Fruit fly (Drosophila melanogaster) whole organism, embryonic: ENCODE data around the gene Papss.

ENCODE experiments used
- Aef1 ChIP-seq: fragments of 200-800 bp; sonication (Bioruptor generic); IDR thresholded peaks from 3 replicates; pipeline ENCODE4 v1.3.6; 2022; ENCODE audit warnings: missing biosample characterization, missing genetic modification characterization
- B-H1 ChIP-seq: fragments of 200-800 bp; sonication (Bioruptor generic); IDR thresholded peaks from 3 replicates; pipeline ENCODE4 v1.3.6; 2022; ENCODE audit warnings: missing biosample characterization, missing genetic modification characterization
- Bteb2 ChIP-seq: fragments of 200-800 bp; sonication (Bioruptor generic); optimal IDR thresholded peaks from 2 replicates; lab custom pipeline; 2016; ENCODE audit warnings: missing biosample characterization, missing genetic modification characterization
- C15 ChIP-seq: fragments of 200-800 bp; sonication (Bioruptor generic); IDR thresholded peaks from 3 replicates; pipeline ENCODE4 v1.3.6; 2022; ENCODE audit warnings: missing biosample characterization, missing genetic modification characterization
- CG10431 ChIP-seq: fragments of 200-800 bp; sonication (Bioruptor generic); optimal IDR thresholded peaks from 3 replicates; lab custom pipeline; 2018; ENCODE audit warnings: missing biosample characterization, mild to moderate bottlenecking, missing genetic modification characterization
- CG11456 ChIP-seq: fragments of 200-800 bp; sonication (Bioruptor generic); IDR thresholded peaks from 3 replicates; pipeline ENCODE4 v1.3.6; 2022; ENCODE audit warnings: missing biosample characterization, missing genetic modification characterization
- CG11504 ChIP-seq: fragments of 200-800 bp; sonication (Bioruptor generic); optimal IDR thresholded peaks from 3 replicates; lab custom pipeline; 2019; ENCODE audit warnings: missing biosample characterization, mild to moderate bottlenecking, missing genetic modification characterization, moderate library complexity
- CG12391 ChIP-seq: fragments of 200-800 bp; sonication (Bioruptor generic); optimal IDR thresholded peaks from 3 replicates; lab custom pipeline; 2018; ENCODE audit warnings: missing biosample characterization, mild to moderate bottlenecking, missing genetic modification characterization, moderate library complexity
- CG13123 ChIP-seq: fragments of 200-800 bp; sonication (Bioruptor generic); optimal IDR thresholded peaks from 2 replicates; lab custom pipeline; 2016; ENCODE audit warnings: missing biosample characterization, missing genetic modification characterization
- CG14014 ChIP-seq: fragments of 200-800 bp; sonication (Bioruptor generic); IDR thresholded peaks from 2 replicates; pipeline ENCODE4 v1.3.6; 2022; ENCODE audit warnings: missing biosample characterization, missing genetic modification characterization
- CG14860 ChIP-seq: fragments of 200-800 bp; sonication (Bioruptor generic); IDR thresholded peaks from 3 replicates; pipeline ENCODE4 v1.3.6; 2022; ENCODE audit warnings: missing biosample characterization, missing genetic modification characterization; ENCODE audit not compliant: partially characterized antibody
- CG15479 ChIP-seq: fragments of 200-800 bp; sonication (Bioruptor generic); optimal IDR thresholded peaks from 3 replicates; lab custom pipeline; 2019; ENCODE audit warnings: missing biosample characterization, mild to moderate bottlenecking, missing genetic modification characterization, moderate library complexity
- CG15601 ChIP-seq: fragments of 200-800 bp; sonication (Bioruptor generic); optimal IDR thresholded peaks from 3 replicates; lab custom pipeline; 2019; ENCODE audit warnings: missing biosample characterization, mild to moderate bottlenecking, missing genetic modification characterization, moderate library complexity
- CG18011 ChIP-seq: fragments of 200-800 bp; sonication (Bioruptor generic); optimal IDR thresholded peaks from 2 replicates; lab custom pipeline; 2017; ENCODE audit warnings: missing biosample characterization, missing genetic modification characterization, mild to moderate bottlenecking, moderate library complexity, missing genotype
- CG2202 ChIP-seq: fragments of 200-800 bp; sonication (Bioruptor generic); optimal IDR thresholded peaks from 2 replicates; lab custom pipeline; 2018; ENCODE audit warnings: missing biosample characterization, mild to moderate bottlenecking, missing genetic modification characterization
- CG32767 ChIP-seq: fragments of 200-800 bp; sonication (Bioruptor generic); IDR thresholded peaks from 2 replicates; pipeline ENCODE4 v1.3.6; 2022; ENCODE audit warnings: missing biosample characterization, missing genetic modification characterization
- CG34224 ChIP-seq: fragments of 200-800 bp; sonication (Bioruptor generic); IDR thresholded peaks from 3 replicates; pipeline ENCODE4 v1.3.6; 2022; ENCODE audit warnings: missing biosample characterization, missing genetic modification characterization; ENCODE audit not compliant: partially characterized antibody
- CG4820 ChIP-seq: fragments of 200-800 bp; sonication (Bioruptor generic); optimal IDR thresholded peaks from 3 replicates; lab custom pipeline; 2016; ENCODE audit warnings: missing biosample characterization, missing genetic modification characterization
- CG7271 ChIP-seq: fragments of 200-800 bp; sonication (Bioruptor generic); optimal IDR thresholded peaks from 2 replicates; lab custom pipeline; 2018; ENCODE audit warnings: missing biosample characterization, mild to moderate bottlenecking, missing genetic modification characterization, moderate library complexity
- CG8281 ChIP-seq: fragments of 200-800 bp; sonication (Bioruptor generic); optimal IDR thresholded peaks from 2 replicates; lab custom pipeline; 2018; ENCODE audit warnings: missing biosample characterization, mild to moderate bottlenecking, missing genetic modification characterization, moderate library complexity
- CG9727 ChIP-seq: fragments of 200-800 bp; sonication (Bioruptor generic); optimal IDR thresholded peaks from 3 replicates; lab custom pipeline; 2017; ENCODE audit warnings: missing biosample characterization, mild to moderate bottlenecking, missing genetic modification characterization
- D ChIP-seq, 2 experiments: fragments of 200-800 bp in 1 of 2; fragments of >200 bp in 1 of 2; sonication (Bioruptor generic) in 1 of 2; optimal IDR thresholded peaks; 2 replicates in 1 of 2; 3 replicates in 1 of 2; lab custom pipeline; 2017; ENCODE audit warnings: mild to moderate bottlenecking in 1 of 2, missing biosample characterization in 1 of 2, missing genetic modification characterization in 1 of 2, missing genetic modification reagents in 1 of 2
- Doc2 ChIP-seq: fragments of 200-800 bp; sonication (Bioruptor generic); IDR thresholded peaks from 2 replicates; pipeline ENCODE4 v1.3.6; 2022; ENCODE audit warnings: missing biosample characterization, missing genetic modification characterization
- Elba2 ChIP-seq: fragments of 200-800 bp; sonication (Bioruptor generic); optimal IDR thresholded peaks from 3 replicates; lab custom pipeline; 2016; ENCODE audit warnings: missing biosample characterization, missing genetic modification characterization
- Gug ChIP-seq: fragments of 200-800 bp; sonication (Bioruptor generic); IDR thresholded peaks from 4 replicates; pipeline ENCODE4 v1.3.6; 2022; ENCODE audit warnings: missing biosample characterization, missing genetic modification characterization
- H2.0 ChIP-seq: fragments of 200-800 bp; sonication (Bioruptor generic); IDR thresholded peaks from 2 replicates; pipeline ENCODE4 v1.3.6; 2022; ENCODE audit warnings: missing biosample characterization, missing genetic modification characterization
- HLH54F ChIP-seq: fragments of 200-800 bp; sonication (Bioruptor generic); optimal IDR thresholded peaks from 3 replicates; lab custom pipeline; 2016; ENCODE audit warnings: missing biosample characterization, missing genetic modification characterization
- Lim3 ChIP-seq: fragments of 200-800 bp; sonication (Bioruptor generic); IDR thresholded peaks from 2 replicates; pipeline ENCODE4 v1.3.6; 2022; ENCODE audit warnings: missing biosample characterization, missing genetic modification characterization
- MESR4 ChIP-seq: fragments of 200-800 bp; sonication (Bioruptor generic); optimal IDR thresholded peaks from 2 replicates; lab custom pipeline; 2018; ENCODE audit warnings: missing biosample characterization, mild to moderate bottlenecking, missing genetic modification characterization, moderate library complexity
- Nf-YC ChIP-seq: fragments of 200-800 bp; optimal IDR thresholded peaks from 3 replicates; lab custom pipeline; 2019; ENCODE audit warnings: missing biosample characterization, mild to moderate bottlenecking, missing genetic modification characterization, moderate library complexity
- Oaz ChIP-seq: fragments of 200-800 bp; sonication (Bioruptor generic); IDR thresholded peaks from 2 replicates; pipeline ENCODE4 v1.3.6; 2022; ENCODE audit warnings: missing biosample characterization, missing genetic modification characterization
- Sin3A ChIP-seq: fragments of >200 bp; optimal IDR thresholded peaks from 2 replicates; lab custom pipeline; 2018
- Vsx1 ChIP-seq: fragments of 200-800 bp; sonication (Bioruptor generic); optimal IDR thresholded peaks from 2 replicates; lab custom pipeline; 2017; ENCODE audit warnings: missing biosample characterization, mild to moderate bottlenecking, missing genetic modification characterization, missing genetic modification reagents
- ase ChIP-seq: fragments of 200-800 bp; sonication (Bioruptor generic); IDR thresholded peaks from 3 replicates; pipeline ENCODE4 v1.3.6; 2022; ENCODE audit warnings: missing biosample characterization, missing genetic modification characterization
- br ChIP-seq: fragments of >200 bp; optimal IDR thresholded peaks from 2 replicates; lab custom pipeline; 2017
- cas ChIP-seq: fragments of 200-800 bp; sonication (Bioruptor generic); IDR thresholded peaks from 2 replicates; pipeline ENCODE4 v1.3.6; 2022; ENCODE audit warnings: missing biosample characterization, missing genetic modification characterization
- chif ChIP-seq, 2 experiments: fragments of 200-800 bp; sonication (Bioruptor generic); optimal IDR thresholded peaks; 3 replicates each; lab custom pipeline; 2016; ENCODE audit warnings: missing biosample characterization in 2 of 2, missing genetic modification characterization in 2 of 2
- chinmo ChIP-seq: fragments of 200-800 bp; sonication (Bioruptor generic); IDR thresholded peaks from 4 replicates; pipeline ENCODE4 v1.3.6; 2022; ENCODE audit warnings: missing biosample characterization, missing genetic modification characterization; ENCODE audit not compliant: partially characterized antibody
- crc ChIP-seq: fragments of 200-800 bp; sonication (Bioruptor generic); optimal IDR thresholded peaks from 2 replicates; lab custom pipeline; 2016; ENCODE audit warnings: missing biosample characterization, missing genetic modification characterization
- danr ChIP-seq: fragments of 200-800 bp; sonication (Bioruptor generic); IDR thresholded peaks from 2 replicates; pipeline ENCODE4 v1.3.6; 2022; ENCODE audit warnings: missing biosample characterization, missing genetic modification characterization
- emc ChIP-seq: fragments of 200-800 bp; sonication (Bioruptor generic); optimal IDR thresholded peaks from 2 replicates; lab custom pipeline; 2016; ENCODE audit warnings: missing biosample characterization, missing genetic modification characterization
- fru ChIP-seq: fragments of >200 bp; optimal IDR thresholded peaks from 2 replicates; lab custom pipeline; 2017
- gro ChIP-seq: fragments of 200-800 bp; sonication (Bioruptor generic); optimal IDR thresholded peaks from 2 replicates; lab custom pipeline; 2016; ENCODE audit warnings: missing biosample characterization, missing genetic modification characterization
- luna ChIP-seq: fragments of 200-800 bp; sonication (Bioruptor generic); optimal IDR thresholded peaks from 2 replicates; lab custom pipeline; 2016; ENCODE audit warnings: missing biosample characterization, missing genetic modification characterization
- org-1 ChIP-seq: fragments of 200-800 bp; sonication (Bioruptor generic); optimal IDR thresholded peaks from 2 replicates; lab custom pipeline; 2017; ENCODE audit warnings: missing biosample characterization, missing genetic modification characterization
- rib ChIP-seq: fragments of 200-800 bp; sonication (Bioruptor generic); IDR thresholded peaks from 2 replicates; pipeline ENCODE4 v1.3.6; 2022; ENCODE audit warnings: missing biosample characterization, missing genetic modification characterization
- tio ChIP-seq: fragments of 200-800 bp; sonication (Bioruptor generic); optimal IDR thresholded peaks from 2 replicates; lab custom pipeline; 2017; ENCODE audit warnings: missing biosample characterization, missing genetic modification characterization, inconsistent platforms
- toy ChIP-seq: fragments of 200-800 bp; sonication (Bioruptor generic); IDR thresholded peaks from 2 replicates; pipeline ENCODE4 v1.3.6; 2022; ENCODE audit warnings: missing biosample characterization, missing genetic modification characterization
- unc-4 ChIP-seq: fragments of 200-800 bp; sonication (Bioruptor generic); IDR thresholded peaks from 2 replicates; pipeline ENCODE4 v1.3.6; 2022; ENCODE audit warnings: missing biosample characterization, missing genetic modification characterization; ENCODE audit not compliant: partially characterized antibody
- zen2 ChIP-seq: fragments of 200-800 bp; sonication (Bioruptor generic); IDR thresholded peaks from 3 replicates; pipeline ENCODE4 v1.3.6; 2022; ENCODE audit warnings: missing biosample characterization, missing genetic modification characterization; ENCODE audit not compliant: partially characterized antibody

Papss gene

DNA sequence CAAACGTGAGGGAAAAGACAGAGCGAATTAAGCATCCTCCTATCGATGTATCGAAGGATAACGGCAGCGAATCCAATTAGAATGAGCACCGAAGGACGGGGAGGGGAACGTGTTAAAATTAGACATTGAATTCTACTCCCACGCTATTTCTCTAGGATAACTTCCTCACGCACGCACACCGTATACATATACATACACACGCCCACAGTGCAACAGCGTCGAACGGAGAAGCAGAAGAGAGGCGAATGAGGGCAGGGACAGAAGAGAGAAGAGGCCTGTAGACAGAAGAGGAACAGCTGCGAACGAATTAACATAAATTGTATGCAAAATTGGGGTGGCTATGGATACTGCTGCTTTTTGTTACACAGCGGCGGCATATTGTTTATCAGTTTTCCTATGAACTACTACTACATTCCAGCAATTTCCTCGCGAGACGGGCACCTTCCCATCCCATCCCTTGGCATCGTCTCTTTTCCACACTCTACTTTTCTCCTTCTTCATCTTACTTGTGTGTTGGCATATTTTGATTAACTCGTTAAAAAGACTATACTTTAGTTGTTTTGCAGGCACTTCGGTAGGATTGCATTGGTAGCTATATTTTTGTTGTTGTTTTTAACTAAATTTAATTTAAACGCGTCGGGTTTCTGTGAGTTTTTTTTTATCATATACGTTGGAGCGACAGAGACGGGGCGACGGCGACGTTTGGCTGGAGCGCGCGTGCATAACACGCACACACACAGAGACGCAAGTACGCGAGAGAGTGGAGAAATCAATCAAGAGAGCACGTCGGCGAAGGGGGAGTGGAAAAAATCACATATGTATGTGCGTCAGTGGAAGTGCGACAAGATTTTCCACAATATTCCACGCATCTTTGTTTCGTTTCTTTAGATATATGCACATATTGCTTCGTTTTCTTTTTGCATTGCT lies 63.4 kb downstream of the Papss start (continued):
- peak; percentile 71; the same call in 3 of the 4 replicates for TF ChIP-seq chinmo (GFP tag; lab: Robert Waterston, UW)
- no peak for TF ChIP-seq cas (GFP tag; lab: Robert Waterston, UW)
- TF ChIP-seq crc = no peak
- no peak for TF ChIP-seq Bteb2 (GFP tag; lab: Kevin White, UChicago)
- no peak for TF ChIP-seq MESR4 (GFP tag; lab: Kevin White, UChicago)
- TF ChIP-seq CG14860 = no peak
- no peak for TF ChIP-seq Elba2 (GFP tag; lab: Kevin White, UChicago)
- peak; percentile 6; the same call in 1 of the 2 replicates for TF ChIP-seq CG32767 (GFP tag; lab: Robert Waterston, UW)
- no peak for TF ChIP-seq CG9727 (GFP tag; lab: Kevin White, UChicago)
- no peak for TF ChIP-seq HLH54F (GFP tag; lab: Kevin White, UChicago)
- TF ChIP-seq chif (GFP tag; optimal IDR thresholded peaks at IDR 0.05; lab: Kevin White, UChicago) = no peak
- TF ChIP-seq gro = peak; percentile 11
- TF ChIP-seq Sin3A (lab: Kevin White, UChicago) = no peak
- no peak for TF ChIP-seq CG2202 (tag; lab: Kevin White, UChicago)
- no peak for TF ChIP-seq danr (GFP tag; lab: Robert Waterston, UW)
- no peak for TF ChIP-seq ase (GFP tag; lab: Robert Waterston, UW)
- no peak for TF ChIP-seq CG14014 (GFP tag; lab: Robert Waterston, UW)
- TF ChIP-seq Gug (GFP tag; lab: Robert Waterston, UW) = no peak
- TF ChIP-seq unc-4 (GFP tag; lab: Robert Waterston, UW) = no peak
- TF ChIP-seq H2.0 (GFP tag; lab: Robert Waterston, UW) = no peak
- TF ChIP-seq rib = no peak
- no peak for TF ChIP-seq Doc2 (GFP tag; lab: Robert Waterston, UW)
- TF ChIP-seq CG4820 = no peak
- TF ChIP-seq Vsx1 (GFP tag; lab: Kevin White, UChicago) = no peak
- TF ChIP-seq CG18011 (GFP tag; lab: Kevin White, UChicago) = no peak
- no peak for TF ChIP-seq CG11504
- TF ChIP-seq org-1 (GFP tag; lab: Kevin White, UChicago) = no peak
- TF ChIP-seq CG12391 = no peak
- TF ChIP-seq Aef1 (GFP tag; lab: Robert Waterston, UW) = no peak
- no peak for TF ChIP-seq toy (GFP tag; lab: Robert Waterston, UW)
- TF ChIP-seq C15 (GFP tag; lab: Robert Waterston, UW) = no peak
- no peak for TF ChIP-seq CG15479 (GFP tag; lab: Kevin White, UChicago)
- TF ChIP-seq CG13123 (GFP tag; lab: Kevin White, UChicago) = no peak
- no peak for TF ChIP-seq CG11456 (GFP tag; lab: Robert Waterston, UW)
- TF ChIP-seq Lim3 (GFP tag; lab: Robert Waterston, UW) = no peak
- no peak for TF ChIP-seq luna (GFP tag; lab: Kevin White, UChicago)
- no peak for TF ChIP-seq B-H1
- TF ChIP-seq Oaz = no peak
- no peak for TF ChIP-seq zen2 (GFP tag; lab: Robert Waterston, UW)
- TF ChIP-seq Nf-YC (tag; lab: Kevin White, UChicago) = no peak
- no peak for TF ChIP-seq CG15601 (tag; lab: Kevin White, UChicago)
- no peak for TF ChIP-seq tio (GFP tag; lab: Kevin White, UChicago)
- no peak for TF ChIP-seq CG10431 (GFP tag; lab: Kevin White, UChicago)
- no peak for TF ChIP-seq emc (GFP tag; lab: Kevin White, UChicago)
- TF ChIP-seq CG8281 (tag; lab: Kevin White, UChicago) = no peak
- no peak for TF ChIP-seq CG7271 (tag; lab: Kevin White, UChicago)
- no peak for TF ChIP-seq br
- TF ChIP-seq fru (lab: Kevin White, UChicago) = no peak
- peak; percentile 68 for TF ChIP-seq D (optimal IDR thresholded peaks at IDR 0.05; lab: Kevin White, UChicago)
- no peak for TF ChIP-seq D (GFP tag; optimal IDR thresholded peaks at IDR 0.05; lab: Kevin White, UChicago)
- TF ChIP-seq CG34224 = no peak
